Worm (Caenorhabditis elegans): ENCODE data around the gene des-2.

DNA sequence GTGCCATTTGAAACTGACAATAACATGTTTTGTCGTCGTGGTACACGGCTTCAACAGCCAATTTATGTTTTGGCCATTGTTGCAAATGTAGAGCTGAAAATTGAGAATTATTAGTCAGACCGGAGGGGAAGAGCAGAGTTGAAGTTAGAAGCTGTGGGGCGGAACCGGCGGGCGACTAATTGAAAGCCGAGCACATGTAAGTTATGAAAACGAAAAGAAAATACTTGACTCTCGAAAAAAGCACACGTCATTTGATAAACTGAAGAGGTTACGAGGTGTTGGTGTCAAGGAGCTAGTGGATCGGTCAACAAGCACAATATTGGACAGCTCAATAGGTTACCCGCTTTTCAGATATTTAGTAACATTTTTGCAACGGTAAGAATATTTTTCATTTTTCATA lies 55.4 kb downstream of the des-2 start, which contains the start of gene dop-5:
- TF ChIP-seq dve-1 (tag; optimal IDR thresholded peaks at IDR 0.05) = no peak
- no peak for TF ChIP-seq pag-3 (tag; optimal IDR thresholded peaks at IDR 0.05; ENCODE audit: borderline replicate concordance)
- no peak for TF ChIP-seq ceh-2 (tag; optimal IDR thresholded peaks at IDR 0.05)
- no peak for TF ChIP-seq ama-1 (optimal IDR thresholded peaks at IDR 0.05)
- TF ChIP-seq nhr-232 (tag; optimal IDR thresholded peaks at IDR 0.05) = no peak
- TF ChIP-seq pha-2 (tag; optimal IDR thresholded peaks at IDR 0.05) = no peak
- TF ChIP-seq ceh-14 (tag; optimal IDR thresholded peaks at IDR 0.05) = no peak
- TF ChIP-seq mec-3 (tag; optimal IDR thresholded peaks at IDR 0.05; ENCODE audit: borderline replicate concordance) = no peak
- no peak for TF ChIP-seq ceh-24 (tag; optimal IDR thresholded peaks at IDR 0.05)
- TF ChIP-seq pha-4 (tag; optimal IDR thresholded peaks at IDR 0.05) = no peak
- no peak for TF ChIP-seq ceh-31 (tag; optimal IDR thresholded peaks at IDR 0.05)
- no peak for TF ChIP-seq T23F11.4 (GFP tag; optimal IDR thresholded peaks at IDR 0.05)
- TF ChIP-seq ceh-48 (tag; optimal IDR thresholded peaks at IDR 0.05) = no peak

Measured in whole organism, late embryonic.